Worm (Caenorhabditis elegans): ENCODE data around the gene irk-2.

irk-2 gene

DNA sequence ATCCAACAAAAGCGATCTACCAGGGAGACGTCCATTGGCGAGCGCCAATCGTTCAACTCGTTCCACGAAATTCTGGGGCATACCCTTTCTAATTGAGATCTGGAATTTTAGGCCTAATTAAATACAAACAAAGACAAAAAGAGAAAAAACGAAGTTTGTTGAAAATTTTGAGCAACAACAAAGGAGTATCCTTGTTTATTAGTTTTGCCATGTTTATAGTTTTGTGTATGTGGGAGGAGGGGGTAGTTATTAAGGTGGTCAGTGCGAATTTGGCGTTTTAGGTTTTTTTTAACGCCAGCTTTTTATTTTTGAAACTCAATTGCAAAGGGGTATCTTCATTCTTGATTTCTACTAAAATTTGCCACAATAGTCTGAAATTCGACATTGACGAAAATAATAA, at the start of gene irk-2:
Gene irk-2, minus strand, starts transcription at position 101 of the 400 bp plus-strand sequence.
- no peak for TF ChIP-seq unc-62 (GFP tag; optimal IDR thresholded peaks at IDR 0.05)

DNA sequence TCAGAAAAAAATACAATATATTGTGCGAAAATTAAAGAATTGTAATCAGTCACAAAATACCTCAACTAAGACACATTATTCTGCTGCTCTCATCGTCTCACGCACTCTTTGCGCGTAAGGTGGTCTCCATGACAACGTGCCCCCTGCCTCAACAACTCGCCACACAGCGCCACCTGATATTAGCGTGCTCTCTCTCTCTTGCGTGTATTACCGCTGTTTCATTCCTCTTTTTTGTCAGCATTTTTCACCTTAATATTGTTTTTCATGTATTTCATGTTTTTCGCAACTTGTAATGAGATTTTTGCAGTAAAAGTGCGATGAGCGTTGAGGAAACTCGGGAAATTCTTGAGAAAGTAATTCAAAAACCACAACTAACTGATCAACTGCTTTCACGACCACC, 49.2 kb upstream of the irk-2 start, which contains the start of gene dyf-11:
Gene dyf-11, plus strand, starts transcription at position 301 of the 400 bp plus-strand sequence.
- no peak for TF ChIP-seq unc-62 (GFP tag; optimal IDR thresholded peaks at IDR 0.05)

DNA sequence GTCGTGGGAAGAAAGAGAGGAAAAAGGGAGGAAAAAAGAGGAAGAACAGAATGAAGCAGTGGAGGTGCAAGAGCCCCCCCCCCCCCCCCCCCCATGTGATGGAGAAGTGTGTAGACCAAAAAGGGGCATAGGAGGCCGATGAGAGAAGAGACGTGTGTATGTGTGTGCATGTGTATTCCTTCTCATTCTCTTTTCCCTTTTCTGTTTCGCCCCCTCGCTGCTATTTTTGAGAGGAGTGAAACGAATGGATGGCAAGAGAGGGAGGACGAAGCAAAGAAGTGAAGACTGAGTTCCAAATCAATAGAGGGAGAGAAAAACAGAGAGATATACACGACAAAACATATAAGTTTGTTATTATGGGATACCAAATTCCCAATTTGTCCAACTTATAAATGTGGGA, 46.3 kb upstream of the irk-2 start:
- TF ChIP-seq unc-62 (GFP tag; optimal IDR thresholded peaks at IDR 0.05), result no peak

DNA sequence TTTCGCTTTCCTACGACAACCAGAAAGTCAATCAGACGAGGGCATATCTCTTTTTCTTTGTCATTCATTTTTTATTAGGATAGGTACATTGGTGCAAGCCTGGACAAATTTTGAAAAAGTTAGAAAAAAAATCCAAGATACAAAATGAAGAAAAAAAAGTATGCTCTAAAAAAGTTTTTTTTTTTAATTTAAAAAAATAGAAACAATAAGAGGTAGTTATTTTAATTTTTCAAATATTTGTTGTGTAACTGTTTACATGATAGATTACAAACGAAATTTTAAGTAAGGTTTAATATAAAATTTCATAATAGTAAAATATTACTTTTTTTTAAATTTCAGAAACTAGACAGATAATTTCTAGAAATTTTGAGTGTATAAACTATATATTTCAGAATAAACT, 45.3 kb upstream of the irk-2 start, which contains the start of gene aex-3:
Gene aex-3, minus strand, starts transcription at position 101 of the 400 bp plus-strand sequence.
- TF ChIP-seq unc-62 (GFP tag; optimal IDR thresholded peaks at IDR 0.05), result no peak

DNA sequence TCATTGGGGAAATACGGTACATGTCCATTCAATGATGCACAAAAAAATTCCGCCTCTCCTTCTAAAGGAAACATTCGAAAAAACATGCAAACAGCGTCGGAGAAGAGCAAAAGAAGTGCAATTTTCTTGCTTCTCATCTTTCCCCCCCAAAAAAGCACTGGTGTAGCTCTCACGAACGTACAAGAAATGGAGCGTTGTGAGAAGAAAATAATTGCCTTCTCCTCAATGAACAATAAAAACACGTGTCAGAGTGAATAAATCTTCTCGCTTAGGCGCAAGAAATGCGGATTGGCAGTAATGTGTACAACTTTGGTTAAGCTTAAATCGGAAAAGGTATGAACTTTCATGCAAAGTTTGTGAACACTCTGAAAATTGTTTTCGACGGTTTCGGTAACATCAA, 34.0 kb upstream of the irk-2 start:
- no peak for TF ChIP-seq unc-62 (GFP tag; optimal IDR thresholded peaks at IDR 0.05)

DNA sequence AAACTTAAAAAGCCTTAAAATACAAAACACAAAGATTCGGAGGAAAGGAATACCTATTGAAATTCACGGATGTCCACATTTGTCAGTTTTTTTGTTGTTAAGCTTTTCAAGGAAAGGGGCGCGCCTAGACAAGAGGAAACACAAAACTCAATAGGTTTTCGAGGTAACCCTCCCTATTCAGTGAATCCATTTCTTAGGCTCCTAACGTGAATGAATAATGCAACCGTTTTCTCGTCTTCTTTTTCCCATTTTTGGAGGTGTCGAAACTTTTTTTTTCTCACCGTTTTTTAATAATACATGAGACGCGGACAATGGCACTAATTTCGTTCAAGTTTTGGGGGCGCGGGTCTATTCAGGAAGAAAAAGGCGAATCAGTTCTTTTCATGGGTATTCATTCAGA, 22.7 kb upstream of the irk-2 start:
- TF ChIP-seq unc-62 (GFP tag; optimal IDR thresholded peaks at IDR 0.05), result no peak

DNA sequence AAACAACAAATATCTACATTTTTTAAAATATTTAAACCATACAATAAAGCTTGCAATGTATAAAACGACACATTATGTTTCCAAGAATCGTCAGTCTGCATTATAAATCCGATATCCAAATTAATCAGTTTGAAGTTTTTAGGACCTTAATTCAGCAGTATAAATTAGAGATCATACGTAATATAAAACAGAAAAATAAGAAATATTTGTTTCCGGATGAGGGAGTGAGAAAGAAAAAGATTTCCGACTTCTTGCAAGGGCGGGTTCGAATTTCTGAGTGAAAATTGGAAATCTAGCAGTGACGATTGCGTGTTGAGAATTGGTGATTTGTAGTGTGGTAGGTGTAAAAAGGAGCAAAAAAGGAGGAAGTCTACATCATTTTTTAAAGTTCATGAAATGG, 21.3 kb upstream of the irk-2 start, which contains the start of gene npr-19:
Gene npr-19, minus strand, starts transcription at position 101 of the 400 bp plus-strand sequence.
- no peak for TF ChIP-seq unc-62 (GFP tag; optimal IDR thresholded peaks at IDR 0.05)

DNA sequence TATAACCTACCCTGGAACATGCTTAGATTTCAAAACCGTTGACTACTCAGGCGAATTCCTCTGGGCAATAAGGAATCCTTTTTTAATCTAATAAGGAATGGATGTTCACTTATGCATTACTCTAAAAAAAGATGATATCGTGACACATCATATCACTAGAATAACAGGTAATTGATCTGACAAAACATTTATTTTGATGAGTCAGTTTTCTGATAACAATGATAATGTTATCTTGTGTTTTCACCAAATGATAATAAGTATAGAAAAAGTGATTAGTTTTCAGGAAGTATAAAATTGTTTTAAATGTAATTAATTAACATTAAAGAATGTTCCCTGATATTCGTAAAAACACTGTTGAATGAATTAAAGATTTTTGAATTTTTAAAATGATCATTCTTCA, 14.8 kb upstream of the irk-2 start:
- no peak for TF ChIP-seq unc-62 (GFP tag; optimal IDR thresholded peaks at IDR 0.05)

DNA sequence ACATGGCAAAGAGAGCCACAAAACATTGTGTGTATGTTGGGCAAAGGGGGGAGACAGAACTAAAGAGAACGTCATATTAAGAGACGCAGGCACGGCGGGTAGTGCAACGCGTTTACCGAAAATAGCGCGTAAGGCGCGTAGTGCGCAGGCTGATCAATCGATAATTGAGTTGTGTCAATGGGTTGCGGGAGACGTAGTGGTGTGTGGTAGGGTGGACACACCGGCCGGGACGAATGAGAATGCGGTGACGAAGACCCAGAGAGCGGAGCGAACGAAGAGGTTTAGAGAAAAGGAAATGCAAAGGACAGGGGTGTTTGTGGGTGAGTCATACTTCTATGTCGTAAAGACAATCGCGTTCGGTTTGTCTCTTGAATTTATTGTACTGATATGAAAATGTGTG, 13.4 kb upstream of the irk-2 start:
- no peak for TF ChIP-seq unc-62 (GFP tag; optimal IDR thresholded peaks at IDR 0.05)

DNA sequence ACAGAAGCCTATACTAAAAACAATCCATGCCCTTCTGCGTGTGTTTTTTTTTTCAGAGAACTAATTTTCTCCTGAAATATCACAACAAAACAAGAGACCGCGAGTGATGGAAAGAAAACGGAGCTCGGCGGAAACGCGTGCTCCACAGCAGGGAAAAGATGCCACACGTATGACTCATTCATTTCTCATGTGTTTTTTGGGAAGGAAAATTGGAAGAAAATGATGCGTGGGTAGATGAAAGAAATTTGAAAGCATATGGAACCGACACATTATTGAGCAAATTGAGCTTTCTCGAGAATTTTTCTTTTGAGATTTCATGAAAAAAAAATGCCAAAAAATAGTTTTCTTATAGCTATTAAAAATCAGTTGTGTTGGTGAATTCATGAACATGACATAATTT, 12.0 kb upstream of the irk-2 start:
- no peak for TF ChIP-seq unc-62 (GFP tag; optimal IDR thresholded peaks at IDR 0.05)

DNA sequence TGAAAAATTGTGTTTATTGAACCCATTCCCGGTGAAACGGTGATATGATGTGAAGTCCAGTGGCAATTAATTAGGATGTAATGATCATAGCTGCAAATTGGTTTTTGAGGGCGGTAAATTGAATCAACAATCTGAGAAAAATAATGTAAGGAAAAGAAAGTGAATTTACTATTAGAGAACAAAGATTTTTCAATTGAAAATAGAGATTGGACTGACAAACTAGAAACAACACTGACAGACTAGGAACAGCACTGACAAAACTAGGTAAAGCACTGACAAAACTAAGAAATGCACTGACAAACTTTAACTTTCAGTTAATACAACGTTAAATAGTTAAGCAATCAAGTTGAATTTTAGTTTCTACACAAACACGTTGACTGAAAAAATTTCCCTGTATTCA, 11.6 kb upstream of the irk-2 start, which contains the start of gene sli-1:
Gene sli-1, minus strand, starts transcription at position 101 of the 400 bp plus-strand sequence.
- no peak for TF ChIP-seq unc-62 (GFP tag; optimal IDR thresholded peaks at IDR 0.05)

DNA sequence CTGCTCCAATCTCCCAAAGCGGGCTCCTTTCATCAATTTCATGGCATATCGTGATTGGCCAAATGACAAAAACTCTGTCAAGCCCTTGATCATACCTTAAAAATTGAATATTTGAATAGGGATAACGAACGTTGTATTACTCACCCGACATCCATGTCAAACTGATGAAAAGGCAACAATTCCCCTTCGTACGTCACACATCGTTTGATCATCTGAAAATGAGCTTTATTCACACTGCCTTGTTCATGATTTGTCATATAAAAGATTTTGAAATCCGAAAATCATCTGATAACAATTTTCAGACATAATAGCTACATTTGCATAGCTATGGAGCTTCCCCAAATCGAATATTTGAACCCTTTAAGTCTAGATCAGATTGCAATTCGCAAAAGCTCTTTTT, 7.8 kb downstream of the irk-2 start, which contains the start of gene M02A10.1:
Gene M02A10.1, plus strand, starts transcription at position 301 of the 400 bp plus-strand sequence.
- TF ChIP-seq unc-62 (GFP tag; optimal IDR thresholded peaks at IDR 0.05), result no peak

DNA sequence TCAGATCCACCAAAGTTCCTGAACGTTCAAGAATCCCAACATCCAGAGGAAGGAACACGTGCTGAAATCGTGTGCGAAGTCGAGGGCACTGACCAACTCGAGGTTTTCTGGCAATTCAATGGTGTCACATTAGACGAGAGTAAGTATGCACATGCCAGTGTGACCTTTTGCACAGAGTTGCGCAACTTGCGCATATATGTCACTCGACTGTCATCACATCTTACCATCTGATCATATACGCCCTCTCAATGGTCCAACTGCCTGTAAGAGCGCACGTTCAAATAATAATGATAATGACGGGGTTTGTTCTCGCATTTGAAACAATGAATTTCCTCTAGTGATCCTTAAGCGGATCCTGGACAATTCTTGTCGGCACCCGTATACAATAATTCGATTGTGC, 18.0 kb downstream of the irk-2 start:
- no peak for TF ChIP-seq unc-62 (GFP tag; optimal IDR thresholded peaks at IDR 0.05)

DNA sequence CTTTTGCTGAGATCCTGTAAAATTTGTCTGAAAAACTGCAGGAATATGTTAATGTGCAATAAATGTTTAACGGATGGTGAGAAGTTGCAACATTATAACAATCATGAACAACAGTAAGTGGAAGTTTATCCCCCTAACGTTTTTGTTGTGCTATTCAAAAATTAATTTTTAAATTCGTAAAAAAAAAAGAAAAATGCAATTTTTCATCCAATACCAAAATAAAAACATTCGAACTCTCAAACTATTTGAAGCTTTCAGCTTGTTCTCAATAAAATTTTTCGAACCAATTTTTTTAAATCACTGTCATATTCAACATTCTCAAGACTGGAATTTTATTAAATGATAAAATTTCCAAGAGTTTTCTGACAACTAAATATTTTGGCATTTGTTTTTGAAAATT, 22.7 kb downstream of the irk-2 start, which contains the start of gene ncam-1:
Gene ncam-1, plus strand, starts transcription at position 301 of the 400 bp plus-strand sequence.
- no peak for TF ChIP-seq unc-62 (GFP tag; optimal IDR thresholded peaks at IDR 0.05)

DNA sequence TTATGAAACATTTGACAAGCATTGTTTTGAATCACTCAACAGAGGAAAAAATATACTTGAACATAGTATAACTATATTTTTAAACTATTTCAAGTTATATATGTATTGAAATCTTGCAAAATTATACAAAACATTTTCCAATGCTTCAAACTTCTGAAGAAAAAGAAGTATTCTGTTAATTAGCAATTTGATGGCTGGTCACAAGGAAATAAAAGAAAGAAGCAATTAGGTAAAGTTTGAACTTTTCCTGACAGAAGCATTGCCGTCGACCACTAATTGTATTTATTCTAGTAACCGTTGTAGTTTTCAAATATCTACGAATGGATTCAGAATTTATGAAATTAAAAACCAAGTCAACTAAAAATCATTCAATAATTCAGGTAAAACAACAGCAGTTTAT, 25.7 kb downstream of the irk-2 start:
- TF ChIP-seq unc-62 (GFP tag; optimal IDR thresholded peaks at IDR 0.05), result no peak

DNA sequence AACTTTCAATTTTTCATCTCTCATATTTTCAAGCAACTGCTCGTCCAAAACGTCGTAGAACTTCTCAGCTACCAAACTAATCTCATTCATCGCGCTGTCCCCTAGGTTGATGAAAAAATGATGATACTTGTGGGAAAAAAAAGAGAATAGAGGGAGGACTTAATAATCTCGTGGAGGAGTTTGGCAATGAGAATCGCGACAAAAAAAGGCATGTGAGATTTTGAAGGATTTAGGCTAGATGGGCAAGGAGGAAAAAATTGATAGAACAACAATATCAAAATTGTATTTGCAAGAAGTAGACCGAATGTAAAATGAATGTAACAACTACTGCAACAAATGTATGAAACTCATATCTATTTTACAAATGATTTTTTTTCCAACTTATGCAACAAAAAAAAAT, 31.6 kb downstream of the irk-2 start, which contains the start of gene Y9C12A.1:
Gene Y9C12A.1, minus strand, starts transcription at position 101 of the 400 bp plus-strand sequence.
- no peak for TF ChIP-seq unc-62 (GFP tag; optimal IDR thresholded peaks at IDR 0.05)

DNA sequence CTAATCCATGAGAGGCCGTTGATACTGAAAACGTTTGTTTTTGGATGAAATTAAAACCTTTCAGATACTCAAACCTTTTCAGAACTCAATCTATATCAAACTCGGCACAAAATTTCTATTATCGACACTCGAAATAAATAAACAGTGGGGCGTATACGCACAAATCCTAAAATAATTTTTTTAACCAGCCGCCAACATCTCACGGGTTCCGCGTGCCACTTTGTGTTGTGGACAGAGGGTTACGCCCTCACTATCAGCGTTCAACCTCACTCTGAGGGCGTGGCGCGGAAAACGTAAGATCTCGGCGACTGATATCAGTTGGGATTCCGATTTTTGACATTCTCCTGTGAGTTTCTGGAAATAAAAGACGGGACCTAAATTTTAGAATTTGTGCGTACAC, 32.9 kb downstream of the irk-2 start:
- TF ChIP-seq unc-62 (GFP tag; optimal IDR thresholded peaks at IDR 0.05), result no peak

DNA sequence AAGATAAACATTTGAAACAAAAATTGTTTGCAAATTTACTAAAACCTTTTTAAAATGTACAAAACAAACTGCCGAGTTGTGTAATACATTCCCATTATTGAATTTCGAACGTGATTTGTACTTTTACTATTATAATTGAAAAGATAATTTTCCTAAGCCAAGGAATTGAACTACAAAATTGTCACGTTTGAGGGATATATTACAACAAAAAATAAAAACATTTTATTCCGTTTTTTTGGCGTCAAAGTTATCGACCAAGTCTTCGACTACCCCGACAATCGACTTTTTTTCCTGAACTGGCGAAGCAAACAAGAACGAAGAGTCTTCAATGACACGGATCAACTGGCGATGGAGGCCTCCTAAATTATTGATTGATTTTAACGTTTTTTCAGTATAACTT, 33.4 kb downstream of the irk-2 start, which contains the start of gene T19D7.7:
Gene T19D7.7, minus strand, starts transcription at position 101 of the 400 bp plus-strand sequence.
- no peak for TF ChIP-seq unc-62 (GFP tag; optimal IDR thresholded peaks at IDR 0.05)
